Worm (Caenorhabditis elegans) whole organism, L1 larva: Measurements from ENCODE around the gene aptf-1.

Experiments used
- C04F5.9 ChIP-seq: sonication (generic microtip); optimal IDR thresholded peaks from 2 replicates; lab custom pipeline; 2016; ENCODE audit warnings: missing genetic modification characterization, missing compliant biosample characterization
- C16A3.4 ChIP-seq: fragments of 150-350 bp; optimal IDR thresholded peaks from 2 replicates; lab custom pipeline; 2014; ENCODE audit warnings: missing biosample characterization, missing genetic modification characterization
- F16B12.6 ChIP-seq: fragments of 150-350 bp; optimal IDR thresholded peaks from 2 replicates; lab custom pipeline; 2014; ENCODE audit warnings: missing biosample characterization, missing genetic modification characterization
- aha-1 ChIP-seq: fragments of 150-350 bp; optimal IDR thresholded peaks from 2 replicates; lab custom pipeline; 2014; ENCODE audit warnings: missing biosample characterization, missing genetic modification characterization
- alr-1 ChIP-seq: fragments of 200-800 bp; sonication (Bioruptor generic); optimal IDR thresholded peaks from 2 replicates; lab custom pipeline; 2018; ENCODE audit warnings: borderline replicate concordance, mild to moderate bottlenecking, missing genetic modification characterization, missing compliant biosample characterization
- aly-2 ChIP-seq: fragments of 150-350 bp; optimal IDR thresholded peaks from 2 replicates; lab custom pipeline; 2014; ENCODE audit warnings: missing biosample characterization, missing genetic modification characterization
- blmp-1 ChIP-seq: fragments of 150-350 bp; optimal IDR thresholded peaks from 2 replicates; lab custom pipeline; 2014; ENCODE audit warnings: missing biosample characterization, missing genetic modification characterization
- ceh-8 ChIP-seq: fragments of 200-800 bp; sonication (Bioruptor generic); optimal IDR thresholded peaks from 2 replicates; lab custom pipeline; 2018; ENCODE audit warnings: mild to moderate bottlenecking, missing genetic modification characterization, moderate library complexity, missing compliant biosample characterization
- ceh-82 ChIP-seq, 3 experiments: fragments of 150-350 bp in 1 of 3; sonication (generic microtip) in 2 of 3; optimal IDR thresholded peaks; 2 replicates each; lab custom pipeline; 2014 to 2017; ENCODE audit warnings: missing biosample characterization in 3 of 3, missing genetic modification characterization in 3 of 3
- ces-1 ChIP-seq: fragments of 150-350 bp; optimal IDR thresholded peaks from 2 replicates; lab custom pipeline; 2014; ENCODE audit warnings: missing biosample characterization, missing genetic modification reagents, missing genetic modification characterization
- dsc-1 ChIP-seq: sonication (generic microtip); optimal IDR thresholded peaks from 2 replicates; lab custom pipeline; 2016; ENCODE audit warnings: mild to moderate bottlenecking, missing genetic modification characterization, missing compliant biosample characterization
- efl-1 ChIP-seq, 4 experiments: fragments of 150-350 bp; optimal IDR thresholded peaks in 3 of 4; peaks in 1 of 4; 1 replicate in 1 of 4; 2 replicates in 3 of 4; lab custom pipeline; 2014; ENCODE audit warnings: missing biosample characterization in 2 of 4, missing genetic modification characterization in 2 of 4, missing genetic modification reagents in 2 of 4
- efl-3 ChIP-seq: fragments of 200-800 bp; sonication (Bioruptor generic); optimal IDR thresholded peaks from 2 replicates; lab custom pipeline; 2018; ENCODE audit warnings: mild to moderate bottlenecking, missing genetic modification characterization, missing compliant biosample characterization
- egl-27 ChIP-seq, 2 experiments: fragments of 150-350 bp in 1 of 2; sonication (generic microtip); optimal IDR thresholded peaks; 3 replicates each; lab custom pipeline; 2017 to 2018; ENCODE audit warnings: missing biosample characterization in 2 of 2, missing genetic modification characterization in 2 of 2, missing genetic modification reagents in 2 of 2
- elt-2 ChIP-seq: sonication (generic microtip); optimal IDR thresholded peaks from 2 replicates; lab custom pipeline; 2016; ENCODE audit warnings: missing genetic modification characterization, mild to moderate bottlenecking, inconsistent platforms, missing compliant biosample characterization, missing genetic modification reagents
- elt-3 ChIP-seq, 6 experiments: fragments of 150-350 bp in 1 of 6; sonication (generic microtip); optimal IDR thresholded peaks; 2 replicates each; lab custom pipeline; 2017 to 2018; ENCODE audit warnings: missing biosample characterization in 6 of 6, missing genetic modification characterization in 6 of 6, inconsistent platforms in 1 of 6
- fkh-10 ChIP-seq: sonication (generic microtip); optimal IDR thresholded peaks from 2 replicates; lab custom pipeline; 2017; ENCODE audit warnings: missing biosample characterization, missing genetic modification reagents, missing genetic modification characterization
- fkh-8 ChIP-seq: sonication (generic microtip); optimal IDR thresholded peaks from 2 replicates; lab custom pipeline; 2016; ENCODE audit warnings: mild to moderate bottlenecking, missing genetic modification characterization, missing compliant biosample characterization
- hlh-17 ChIP-seq: fragments of 200-800 bp; sonication (Bioruptor generic); optimal IDR thresholded peaks from 2 replicates; lab custom pipeline; 2018; ENCODE audit warnings: missing genetic modification characterization, mild to moderate bottlenecking, missing compliant biosample characterization, moderate library complexity, borderline replicate concordance
- hpl-2 ChIP-seq: fragments of 150-350 bp; optimal IDR thresholded peaks from 2 replicates; lab custom pipeline; 2014; ENCODE audit warnings: missing biosample characterization, missing genetic modification reagents, missing genetic modification characterization
- lin-14 ChIP-seq: fragments of 200-800 bp; sonication (Bioruptor generic); optimal IDR thresholded peaks from 2 replicates; lab custom pipeline; 2018; ENCODE audit warnings: mild to moderate bottlenecking, missing genetic modification characterization, moderate library complexity, missing compliant biosample characterization
- lin-15B ChIP-seq: fragments of 150-350 bp; sonication (generic microtip); optimal IDR thresholded peaks from 3 replicates; lab custom pipeline; 2014; ENCODE audit warnings: missing biosample characterization, missing genetic modification characterization
- lin-35 ChIP-seq, 2 experiments: fragments of 150-350 bp; optimal IDR thresholded peaks; 2 replicates each; lab custom pipeline; 2014; ENCODE audit warnings: missing biosample characterization in 2 of 2, missing genetic modification characterization in 2 of 2, missing genetic modification reagents in 2 of 2
- lsy-2 ChIP-seq, 2 experiments: fragments of 150-350 bp; optimal IDR thresholded peaks; 2 replicates each; lab custom pipeline; 2014; ENCODE audit warnings: missing biosample characterization in 2 of 2, missing genetic modification characterization in 2 of 2
- mab-9 ChIP-seq: fragments of 200-800 bp; sonication (Bioruptor generic); IDR thresholded peaks from 2 replicates; pipeline ENCODE4 v1.3.6; 2022; ENCODE audit warnings: missing genetic modification reagents, missing genetic modification characterization, missing compliant biosample characterization
- nhr-19 ChIP-seq: fragments of 200-800 bp; sonication (Bioruptor generic); conservative IDR thresholded peaks from 2 replicates; pipeline ENCODE4 v1.3.6; 2022; ENCODE audit warnings: missing genetic modification characterization, missing compliant biosample characterization
- nhr-20 ChIP-seq: sonication (generic microtip); optimal IDR thresholded peaks from 2 replicates; lab custom pipeline; 2016; ENCODE audit warnings: mild to moderate bottlenecking, missing genetic modification characterization, missing compliant biosample characterization
- nhr-71 ChIP-seq: sonication (generic microtip); optimal IDR thresholded peaks from 2 replicates; lab custom pipeline; 2016; ENCODE audit warnings: mild to moderate bottlenecking, missing genetic modification characterization, moderate library complexity, missing compliant biosample characterization
- nhr-77 ChIP-seq: fragments of 150-350 bp; optimal IDR thresholded peaks from 2 replicates; lab custom pipeline; 2014; ENCODE audit warnings: missing biosample characterization, missing genetic modification characterization
- nhr-84 ChIP-seq: sonication (generic microtip); optimal IDR thresholded peaks from 2 replicates; lab custom pipeline; 2017; ENCODE audit warnings: missing biosample characterization, missing genetic modification characterization
- nhr-85 ChIP-seq: sonication (generic microtip); peaks from one replicate; lab custom pipeline; 2016; ENCODE audit warnings: missing genetic modification characterization, inconsistent platforms, missing compliant biosample characterization
- pag-3 ChIP-seq: sonication (generic microtip); optimal IDR thresholded peaks from 2 replicates; lab custom pipeline; 2017; ENCODE audit warnings: missing genetic modification characterization, mild to moderate bottlenecking, missing compliant biosample characterization, antibody characterized with exemption, borderline replicate concordance; ENCODE audit not compliant: insufficient read depth
- rnt-1 ChIP-seq: sonication (generic microtip); optimal IDR thresholded peaks from 2 replicates; lab custom pipeline; 2016; ENCODE audit warnings: mild to moderate bottlenecking, missing genetic modification characterization, moderate library complexity, missing compliant biosample characterization
- skn-1 ChIP-seq: fragments of 150-350 bp; optimal IDR thresholded peaks from 2 replicates; lab custom pipeline; 2014; ENCODE audit warnings: missing biosample characterization, missing genetic modification characterization
- snpc-4 ChIP-seq: fragments of 150-350 bp; optimal IDR thresholded peaks from 2 replicates; lab custom pipeline; 2014; ENCODE audit warnings: missing biosample characterization, missing genetic modification characterization
- snu-23 ChIP-seq: sonication (generic microtip); optimal IDR thresholded peaks from 2 replicates; lab custom pipeline; 2016; ENCODE audit warnings: missing genetic modification characterization, missing compliant biosample characterization
- swsn-7 ChIP-seq: sonication (generic microtip); optimal IDR thresholded peaks from 2 replicates; lab custom pipeline; 2016; ENCODE audit warnings: missing genetic modification characterization, missing compliant biosample characterization
- tlp-1 ChIP-seq: fragments of 150-350 bp; optimal IDR thresholded peaks from 2 replicates; lab custom pipeline; 2014; ENCODE audit warnings: missing biosample characterization, missing genetic modification characterization
- unc-62 ChIP-seq: fragments of 150-350 bp; optimal IDR thresholded peaks from 2 replicates; lab custom pipeline; 2014; ENCODE audit warnings: missing biosample characterization, missing genetic modification reagents, missing genetic modification characterization
- unc-86 ChIP-seq: sonication (generic microtip); optimal IDR thresholded peaks from 2 replicates; lab custom pipeline; 2016; ENCODE audit warnings: missing genetic modification characterization, missing compliant biosample characterization
- vab-15 ChIP-seq: sonication (generic microtip); optimal IDR thresholded peaks from 2 replicates; lab custom pipeline; 2017; ENCODE audit warnings: missing genotype, mild to moderate bottlenecking, missing genetic modification characterization, missing compliant biosample characterization
- xbp-1 ChIP-seq: sonication (generic microtip); optimal IDR thresholded peaks from 2 replicates; lab custom pipeline; 2016; ENCODE audit warnings: missing genetic modification characterization, missing compliant biosample characterization
- zag-1 ChIP-seq: fragments of 150-350 bp; optimal IDR thresholded peaks from 2 replicates; lab custom pipeline; 2014; ENCODE audit warnings: missing biosample characterization, missing genetic modification characterization
- zip-4 ChIP-seq: fragments of 200-800 bp; sonication (Bioruptor generic); optimal IDR thresholded peaks from 2 replicates; lab custom pipeline; 2018; ENCODE audit warnings: mild to moderate bottlenecking, missing genetic modification characterization, moderate library complexity, missing compliant biosample characterization
- ztf-4 ChIP-seq: fragments of 150-350 bp; optimal IDR thresholded peaks from 2 replicates; lab custom pipeline; 2014; ENCODE audit warnings: missing biosample characterization, missing genetic modification characterization

aptf-1 gene

DNA sequence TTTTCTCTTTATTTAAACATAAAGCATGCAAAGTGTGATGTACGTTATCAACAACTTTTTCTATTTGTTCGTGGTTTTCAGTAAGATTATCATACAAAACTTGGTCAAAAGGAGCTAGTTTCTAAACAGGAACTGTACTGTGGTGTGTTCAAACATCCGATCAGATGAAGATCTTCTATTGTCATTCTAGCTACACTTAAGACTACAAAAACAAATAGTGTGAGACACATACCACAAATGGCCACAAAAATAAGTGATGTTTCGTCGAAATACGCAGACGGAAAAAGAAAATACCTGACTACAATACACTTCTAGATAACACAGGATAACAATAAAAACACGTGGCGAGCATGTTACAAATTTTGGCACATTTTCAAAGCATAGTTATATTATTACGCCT lies 6.1 kb upstream of the aptf-1 start:
- TF ChIP-seq egl-27 (tag; optimal IDR thresholded peaks at IDR 0.05; lab: Kevin White, UChicago) (no peak), snu-23 (GFP tag; lab: Kevin White, UChicago) (peak; percentile 17), aly-2 (tag; lab: Kevin White, UChicago) (no peak), C04F5.9 (no peak), efl-1 (optimal IDR thresholded peaks at IDR 0.05; lab: Kevin White, UChicago) (no peak), efl-1 (GFP tag; optimal IDR thresholded peaks at IDR 0.05 in 1 of 2; lab: Kevin White, UChicago) (peak in 1 of 2 experiments; percentile 83), lin-14 (GFP tag; lab: Kevin White, UChicago) (peak; percentile 48), nhr-71 (tag; lab: Kevin White, UChicago) (peak; percentile 20), efl-3 (GFP tag; lab: Kevin White, UChicago) (no peak), lin-35 (GFP tag; optimal IDR thresholded peaks at IDR 0.05; lab: Kevin White, UChicago) (peak in 1 of 2 experiments; percentile 27), ceh-8 (GFP tag; lab: Kevin White, UChicago) (no peak), fkh-10 (no peak), nhr-85 (peak; percentile 65), elt-2 (tag; lab: Kevin White, UChicago) (peak; percentile 45), unc-62 (GFP tag; lab: Kevin White, UChicago) (no peak), nhr-20 (tag; lab: Kevin White, UChicago) (peak; percentile 75)

DNA sequence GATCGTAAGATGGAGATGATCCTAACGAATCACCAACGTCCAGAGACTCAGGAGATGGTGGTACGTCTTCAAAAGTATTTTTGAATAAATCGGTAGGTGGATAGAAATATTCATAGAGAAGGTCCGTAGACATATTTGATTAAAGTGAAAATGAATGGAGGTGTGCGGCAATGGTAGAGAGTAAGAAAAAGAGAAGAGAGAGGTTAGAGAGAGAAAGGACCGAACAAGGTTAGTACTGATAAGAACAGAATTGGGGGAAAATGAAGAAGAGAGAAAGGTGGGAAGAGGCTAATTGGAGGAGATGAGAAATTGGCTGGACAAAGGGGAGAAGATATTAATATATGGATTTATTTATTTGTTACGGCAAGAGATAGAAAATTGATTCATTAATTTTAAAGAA lies 5.1 kb upstream of the aptf-1 start, which contains the start of gene nhr-22:
nhr-22 (minus strand) TSS at position 137 of the 400 bp plus-strand sequence.
- TF ChIP-seq tlp-1 (tag; lab: Kevin White, UChicago), result no peak
- peak; percentile 29 for TF ChIP-seq lin-14 (GFP tag; lab: Kevin White, UChicago)
- TF ChIP-seq ces-1, result no peak
- peak; percentile 78 for TF ChIP-seq blmp-1 (tag; lab: Kevin White, UChicago)
- peak; percentile 16 for TF ChIP-seq nhr-85
- TF ChIP-seq elt-3 (tag; optimal IDR thresholded peaks at IDR 0.05; lab: Kevin White, UChicago), result peak in 1 of 6 experiments; percentile 12
- TF ChIP-seq, all 84 proteins: peak for 4

DNA sequence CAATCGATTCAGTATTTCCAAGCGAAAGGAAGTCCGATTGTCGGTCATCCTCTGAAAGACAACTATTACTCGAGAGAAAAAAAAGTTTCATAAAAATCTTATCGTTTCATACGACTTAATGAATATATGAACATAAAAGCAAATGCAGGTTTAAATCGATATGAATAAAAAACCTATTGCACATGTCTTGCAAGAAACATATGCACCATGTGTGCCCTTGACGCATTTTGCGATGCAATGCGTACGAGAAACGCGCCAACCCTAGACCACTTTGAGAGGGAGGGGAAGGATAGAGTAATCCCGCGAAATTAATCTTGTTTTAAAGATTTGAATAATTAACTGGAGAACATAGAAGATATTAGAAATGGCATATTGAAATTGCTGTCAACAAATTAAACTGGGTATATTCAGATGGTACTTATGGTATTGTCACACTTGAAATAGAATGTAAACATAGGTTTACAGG lies 1.4 kb upstream of the aptf-1 start, which contains the start of gene atg-16.2:
atg-16.2 (minus strand) TSS at position 51 of the 466 bp plus-strand sequence.
- peak; percentile 0 for TF ChIP-seq elt-2 (tag; lab: Kevin White, UChicago)
- peak; percentile 70 for TF ChIP-seq blmp-1 (tag; lab: Kevin White, UChicago)
- TF ChIP-seq lin-14 (GFP tag; lab: Kevin White, UChicago), result peak; percentile 81
- peak; percentile 19 for TF ChIP-seq ztf-4 (tag; lab: Kevin White, UChicago)
- no peak for TF ChIP-seq nhr-77 (tag; lab: Kevin White, UChicago)
- TF ChIP-seq efl-3 (GFP tag; lab: Kevin White, UChicago), result no peak
- TF ChIP-seq F16B12.6 (tag; lab: Kevin White, UChicago), result peak; percentile 41
- no peak for TF ChIP-seq mab-9 (GFP tag; lab: Robert Waterston, UW)
- no peak for TF ChIP-seq zag-1
- TF ChIP-seq zip-4 (GFP tag; lab: Kevin White, UChicago), result no peak
- peak; percentile 60 to 77 for TF ChIP-seq lin-35 (GFP tag; optimal IDR thresholded peaks at IDR 0.05; lab: Kevin White, UChicago)
- TF ChIP-seq nhr-19 (GFP tag; lab: Robert Waterston, UW), result peak; percentile 35; the same call in 1 of the 2 replicates
- TF ChIP-seq nhr-85, result peak; percentile 53
- TF ChIP-seq nhr-71 (tag; lab: Kevin White, UChicago), result peak; percentile 59
- TF ChIP-seq efl-1 (optimal IDR thresholded peaks at IDR 0.05; lab: Kevin White, UChicago), result peak; percentile 62 to 66
- peak; percentile 65 to 94 for TF ChIP-seq efl-1 (GFP tag; optimal IDR thresholded peaks at IDR 0.05 in 1 of 2; lab: Kevin White, UChicago)
- TF ChIP-seq aly-2 (tag; lab: Kevin White, UChicago), result no peak
- TF ChIP-seq fkh-8 (tag; lab: Kevin White, UChicago), result no peak
- TF ChIP-seq aha-1 (tag; lab: Kevin White, UChicago), result no peak
- TF ChIP-seq hlh-17 (GFP tag; lab: Kevin White, UChicago), result no peak
- peak; percentile 55 for TF ChIP-seq swsn-7 (tag; lab: Kevin White, UChicago)
- TF ChIP-seq dsc-1, result peak; percentile 52
- peak; percentile 31 for TF ChIP-seq xbp-1 (tag; lab: Kevin White, UChicago)
- TF ChIP-seq unc-86 (tag; lab: Kevin White, UChicago), result no peak
- peak; percentile 41 for TF ChIP-seq skn-1
- TF ChIP-seq pag-3 (tag; lab: Kevin White, UChicago), result no peak
- TF ChIP-seq alr-1 (tag; lab: Kevin White, UChicago), result no peak
- no peak for TF ChIP-seq hpl-2 (GFP tag; lab: Kevin White, UChicago)
- TF ChIP-seq lsy-2 (tag; optimal IDR thresholded peaks at IDR 0.05; lab: Kevin White, UChicago), result peak; percentile 68 to 80
- peak; percentile 27 for TF ChIP-seq lin-15B (tag; lab: Kevin White, UChicago)
- TF ChIP-seq ceh-82 (tag; optimal IDR thresholded peaks at IDR 0.05; lab: Kevin White, UChicago), result peak in 1 of 3 experiments; percentile 25
- peak; percentile 22 for TF ChIP-seq snpc-4 (tag; lab: Kevin White, UChicago)
- no peak for TF ChIP-seq ces-1
- TF ChIP-seq C16A3.4 (tag; lab: Kevin White, UChicago), result peak; percentile 72
- peak; percentile 59 for TF ChIP-seq rnt-1
- no peak for TF ChIP-seq vab-15 (tag; lab: Kevin White, UChicago)
- no peak for TF ChIP-seq nhr-84 (tag; lab: Kevin White, UChicago)
